Fruit fly (Drosophila melanogaster) ovary, adult (tissue): Measurements from ENCODE around the gene CG13994.
A peak's percentile ranks its signal among the peaks of the same experiment; 100 is the strongest.

Source experiments
- CG17801 ChIP-seq: fragments of 200-800 bp; optimal IDR thresholded peaks from 2 replicates; lab custom pipeline; 2019; ENCODE audit warnings: missing biosample characterization, mild to moderate bottlenecking, missing genetic modification characterization, moderate library complexity; ENCODE audit not compliant: partially characterized antibody

Gene CG13994

DNA sequence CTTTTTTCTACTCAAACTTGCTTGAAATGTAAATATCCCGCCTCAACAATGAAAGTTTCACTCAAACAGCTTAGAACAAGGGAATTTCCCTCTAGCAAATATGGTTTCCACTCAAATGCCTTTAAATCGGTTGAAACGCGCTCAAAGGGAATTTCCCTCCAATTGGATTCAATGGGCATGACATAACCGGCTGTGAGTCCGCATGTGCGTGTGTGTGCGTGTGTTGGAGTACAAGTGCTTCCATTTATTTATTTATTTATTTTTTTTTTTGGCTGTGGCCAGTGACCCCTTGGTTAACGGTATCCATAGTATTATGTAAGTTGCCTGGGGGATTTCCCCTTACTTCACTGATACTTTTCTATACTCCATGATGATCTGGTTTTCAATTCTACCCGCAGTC lies 13.4 kb downstream of the CG13994 start:
- TF ChIP-seq CG17801 (GFP tag; lab: Kevin White, UChicago), result no peak

DNA sequence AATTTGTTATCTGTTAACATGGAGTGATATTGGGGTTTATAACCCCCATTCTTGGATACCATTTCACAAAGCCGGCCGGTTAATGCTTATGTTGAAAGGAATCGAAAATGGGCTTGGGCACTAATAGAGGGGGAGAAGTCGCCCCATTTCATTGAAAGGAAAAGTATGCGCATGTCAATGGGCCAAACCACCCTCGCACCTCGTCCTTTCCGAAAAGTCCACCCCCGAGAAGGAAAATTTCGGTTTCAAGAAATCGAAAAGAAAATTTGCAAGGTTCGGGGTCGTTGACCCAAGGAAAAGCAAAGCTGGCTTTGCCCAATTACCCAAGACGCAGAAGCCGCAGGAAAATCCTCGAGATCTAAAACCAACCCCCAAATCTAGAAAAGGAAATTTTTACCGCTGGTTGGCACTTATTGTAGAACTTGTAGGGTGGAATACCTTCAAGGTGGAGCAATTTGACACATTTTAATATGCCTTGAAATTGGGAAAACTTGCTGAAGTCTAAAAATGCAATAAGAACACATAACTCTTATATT lies 14.1 kb downstream of the CG13994 start:
- TF ChIP-seq CG17801 (GFP tag; lab: Kevin White, UChicago), result no peak

dm6 chr2L:6077632-6078031 lies 14.8 kb downstream of the CG13994 start:
- TF ChIP-seq CG17801 (GFP tag; lab: Kevin White, UChicago), result no peak

dm6 chr2L:6078757-6079351 lies 16.1 kb downstream of the CG13994 start:
- TF ChIP-seq CG17801 (GFP tag; lab: Kevin White, UChicago), result peak; percentile 2

- TF ChIP-seq CG17801 (GFP tag; lab: Kevin White, UChicago), result no peak
Measured at dm6 chr2L:6080329-6080728, 17.5 kb downstream of the CG13994 start.

DNA sequence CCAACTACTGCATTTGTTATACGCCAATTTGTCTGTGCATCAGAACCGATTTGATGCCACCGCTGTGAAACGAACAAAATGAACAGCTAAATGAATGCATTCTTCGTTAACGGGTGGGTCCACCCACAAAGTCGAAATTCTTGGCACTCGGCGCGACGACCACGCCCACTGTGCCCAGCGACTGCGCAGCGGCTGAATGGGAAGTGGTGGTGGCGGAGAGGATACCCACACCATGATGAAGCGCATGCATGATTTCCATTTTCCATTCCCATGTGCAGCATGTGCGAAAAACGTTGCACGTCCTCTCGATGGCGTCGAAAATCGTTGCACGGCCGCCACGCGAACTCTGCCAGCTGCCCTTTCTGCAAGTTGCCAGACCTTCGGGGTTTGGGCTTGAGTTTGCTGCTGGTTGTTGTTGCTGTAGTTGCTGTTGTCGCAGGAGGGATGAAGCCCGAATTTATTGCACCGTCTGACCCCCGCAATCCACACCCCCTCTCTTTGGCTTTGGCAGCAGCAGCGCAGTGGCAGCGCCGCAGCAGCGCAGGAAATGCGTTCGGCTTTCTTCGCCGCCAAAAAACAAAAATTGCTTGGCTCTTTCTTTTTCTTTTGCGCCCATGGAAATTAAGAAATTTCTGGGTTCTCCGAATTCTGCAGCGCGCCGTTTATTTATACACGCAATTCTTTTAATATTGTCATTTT lies 18.5 kb downstream of the CG13994 start:
- no peak for TF ChIP-seq CG17801 (GFP tag; lab: Kevin White, UChicago)

DNA sequence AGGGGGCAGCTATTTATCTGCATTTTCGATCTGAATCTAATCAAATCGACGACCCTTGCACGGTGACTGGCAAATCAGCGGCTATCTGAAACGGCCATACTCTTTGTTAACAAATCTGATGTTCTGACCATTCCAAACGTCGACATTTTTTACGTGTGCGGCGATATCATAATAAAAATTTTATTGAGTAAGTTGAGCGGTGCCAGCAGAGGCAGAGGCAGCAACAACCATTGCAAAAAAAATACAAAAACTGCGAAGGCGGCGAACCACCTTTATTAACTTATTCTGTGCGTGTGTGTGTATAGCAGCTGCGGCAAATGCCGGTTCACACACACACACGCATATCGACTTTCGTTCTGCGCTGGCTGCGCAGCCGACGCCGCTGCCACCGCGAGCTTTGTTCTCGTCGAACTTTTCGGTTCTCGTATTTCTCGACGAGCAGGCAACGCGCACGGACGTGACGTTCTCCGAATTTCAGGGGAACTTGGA lies 19.4 kb downstream of the CG13994 start, which contains the start of gene Kr-h1:
TSS of gene Kr-h1 (plus strand) at position 447 of the 489 bp plus-strand sequence.
- no peak for TF ChIP-seq CG17801 (GFP tag; lab: Kevin White, UChicago)

DNA sequence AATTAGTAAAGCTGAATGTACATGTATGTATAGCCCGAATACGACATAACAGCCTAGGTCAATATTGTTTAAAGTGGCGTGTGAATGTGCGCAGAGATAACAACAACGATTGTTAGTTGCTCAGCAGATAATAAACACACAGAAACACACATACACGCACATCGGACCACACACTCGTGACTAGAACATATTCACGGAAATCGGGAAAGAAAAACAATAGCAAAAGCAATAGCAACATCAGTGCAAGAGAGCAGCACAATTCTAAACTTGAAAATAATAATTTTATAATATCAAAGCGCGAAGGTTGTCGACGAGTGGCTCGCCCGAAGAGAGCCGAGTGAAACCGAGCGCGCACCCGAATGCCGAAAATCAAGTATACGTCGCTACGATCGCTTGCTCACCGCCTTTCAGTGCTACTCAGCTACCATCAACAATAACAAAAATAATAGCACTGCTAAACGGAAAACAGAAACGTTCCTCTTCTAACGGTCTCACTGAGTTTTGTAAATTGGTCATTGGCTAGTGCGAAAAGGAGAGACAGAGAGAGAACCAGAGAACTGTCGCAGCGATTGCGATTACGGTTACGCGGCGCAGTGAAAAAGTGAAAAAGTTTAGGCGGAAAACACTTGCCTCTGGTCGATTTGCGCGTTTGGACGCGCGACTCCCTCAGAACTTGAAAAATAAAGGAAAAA lies 20.3 kb downstream of the CG13994 start:
- peak; percentile 28 for TF ChIP-seq CG17801 (GFP tag; lab: Kevin White, UChicago)

DNA sequence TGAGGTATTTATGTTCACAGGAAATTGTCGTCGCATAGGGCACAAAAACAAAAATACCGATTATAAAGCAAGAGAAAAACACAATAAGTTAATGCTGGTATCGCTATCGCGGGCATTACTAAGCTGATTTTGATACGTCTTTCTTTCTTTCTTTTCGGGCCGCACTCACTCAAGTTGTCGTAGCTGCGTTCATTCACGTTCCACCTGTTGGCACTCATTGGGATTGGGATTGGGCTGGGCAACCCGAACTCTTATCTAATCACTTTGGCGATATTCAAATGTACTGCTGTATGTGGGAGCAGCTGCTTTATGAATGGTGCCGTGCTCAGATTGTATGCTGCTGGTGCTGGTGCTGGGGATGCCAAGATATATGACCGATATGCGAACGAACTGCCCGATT lies 21.9 kb downstream of the CG13994 start:
- no peak for TF ChIP-seq CG17801 (GFP tag; lab: Kevin White, UChicago)

dm6 chr2L:6085733-6086317 lies 23.0 kb downstream of the CG13994 start:
- TF ChIP-seq CG17801 (GFP tag; lab: Kevin White, UChicago), result no peak

dm6 chr2L:6086771-6087170 lies 24.0 kb downstream of the CG13994 start:
- TF ChIP-seq CG17801 (GFP tag; lab: Kevin White, UChicago), result no peak

DNA sequence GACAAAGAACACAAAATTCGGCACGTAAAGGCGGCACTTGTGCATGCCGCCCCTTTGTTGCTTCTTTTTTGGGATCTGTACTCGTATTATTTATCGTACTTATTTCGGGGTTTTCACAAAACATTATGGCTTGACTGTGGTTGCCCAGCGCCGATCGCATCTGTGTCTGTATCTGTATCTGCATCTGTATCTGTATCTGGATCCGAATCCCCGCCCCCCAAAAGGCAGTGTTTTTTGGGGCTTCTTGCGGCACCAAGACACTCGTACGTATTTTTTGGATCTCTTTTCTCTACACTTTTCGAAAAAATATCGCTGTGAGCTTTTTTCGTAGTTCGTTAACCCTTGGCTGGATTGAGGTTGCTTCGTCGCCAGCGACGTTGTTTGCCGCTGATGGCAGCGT lies 24.9 kb downstream of the CG13994 start:
- TF ChIP-seq CG17801 (GFP tag; lab: Kevin White, UChicago), result no peak

DNA sequence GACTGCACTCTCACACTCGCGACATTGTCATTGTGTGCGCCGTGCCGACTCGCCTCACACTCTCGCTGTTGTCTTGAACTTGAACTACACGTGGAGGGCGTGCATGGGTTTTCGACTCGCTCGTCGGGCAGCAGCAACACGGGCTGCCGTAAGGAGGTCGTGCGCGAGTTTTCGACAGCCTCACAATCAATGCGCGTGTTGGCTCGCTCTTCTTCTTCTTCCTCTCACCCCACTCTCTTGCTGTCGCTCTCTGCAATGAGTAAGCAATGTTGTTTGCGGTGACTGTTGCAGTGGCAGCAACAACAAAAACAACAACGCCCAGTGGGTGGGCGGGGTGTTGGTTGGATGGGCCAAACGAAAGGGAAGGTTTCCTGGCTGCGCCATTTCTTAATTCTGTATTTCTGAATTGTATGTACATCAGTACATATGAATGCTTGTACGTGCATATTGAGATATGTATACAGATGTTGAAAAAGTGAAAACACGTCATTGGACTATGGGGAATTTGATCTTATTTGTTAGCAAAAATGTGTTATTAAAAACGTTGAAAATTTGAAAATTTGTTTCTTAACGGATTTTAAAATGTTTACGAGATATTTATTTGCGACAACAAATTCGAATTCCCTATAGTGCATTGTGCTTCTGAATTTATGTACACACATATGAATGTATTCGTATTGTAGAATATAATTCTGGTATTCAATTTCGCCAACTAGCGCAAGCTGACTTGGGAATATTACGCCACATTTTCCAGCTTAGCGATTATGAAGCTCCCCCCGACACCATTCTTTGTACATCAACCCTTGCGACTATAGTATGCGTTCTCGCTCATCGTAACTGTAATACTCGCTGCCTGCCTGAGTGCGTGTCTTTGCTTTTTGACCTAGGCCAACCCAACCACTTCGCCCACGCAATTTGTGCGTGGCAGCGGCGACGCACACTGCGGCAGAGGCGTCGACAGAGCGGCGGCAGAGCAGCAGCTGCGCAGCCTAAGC lies 25.9 kb downstream of the CG13994 start:
- peak; percentile 75 for TF ChIP-seq CG17801 (GFP tag; lab: Kevin White, UChicago)
